Worm (Caenorhabditis elegans): ENCODE measurements around the gene uggt-1.

Gene uggt-1

DNA sequence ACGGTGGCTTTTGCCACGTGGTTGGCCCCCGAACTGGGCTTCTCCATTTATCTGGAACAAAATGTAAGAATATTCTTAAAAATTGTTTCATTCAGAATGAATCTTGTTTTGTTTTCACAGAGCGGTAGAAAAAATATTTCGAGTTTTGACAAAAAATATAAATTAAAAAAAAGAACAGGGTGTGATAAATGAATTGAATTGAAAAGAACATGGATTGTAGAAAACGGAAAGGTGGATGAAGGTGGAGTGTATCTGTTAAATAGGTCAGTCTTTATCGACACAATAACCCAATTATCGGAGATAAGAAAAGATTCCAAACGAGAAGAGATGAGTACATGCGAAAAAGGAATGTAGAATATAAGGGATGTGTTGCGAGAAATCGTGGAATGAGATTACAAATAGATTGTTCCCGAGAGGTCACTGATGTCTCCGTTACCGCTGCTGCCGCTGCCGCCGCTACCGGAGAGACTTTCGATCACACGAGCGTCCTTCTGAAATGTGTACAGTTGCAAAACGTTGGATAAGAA lies 37.0 kb upstream of the uggt-1 start, which contains the start of gene dpy-7:
TSS of gene dpy-7 (minus strand) at position 51 of the 527 bp plus-strand sequence.
- no peak for TF ChIP-seq aptf-2 (GFP tag; conservative IDR thresholded peaks at IDR 0.05)
- no peak for TF ChIP-seq atf-7 (tag; optimal IDR thresholded peaks at IDR 0.05)
- no peak for TF ChIP-seq F10E7.11 (tag; optimal IDR thresholded peaks at IDR 0.05)

DNA sequence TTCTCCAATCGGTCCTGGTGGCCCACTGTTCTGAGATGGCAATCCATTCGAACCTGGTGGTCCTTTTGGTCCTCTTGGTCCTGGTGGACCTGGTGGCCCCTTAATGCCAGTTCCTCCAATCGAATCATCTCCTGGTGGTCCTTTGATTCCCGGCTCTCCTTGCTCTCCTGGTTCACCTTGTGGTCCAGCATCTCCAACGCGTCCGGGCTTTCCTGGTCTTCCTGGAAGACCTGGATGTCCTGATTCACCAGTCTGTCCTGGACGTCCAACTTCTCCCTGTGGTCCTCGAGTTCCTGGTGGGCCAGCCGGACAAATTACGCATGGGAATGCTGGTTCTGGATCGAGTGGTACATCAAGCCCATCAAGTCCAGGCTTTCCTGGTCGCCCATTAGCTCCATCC lies 36.1 kb upstream of the uggt-1 start:
- TF ChIP-seq efl-1 (GFP tag; optimal IDR thresholded peaks at IDR 0.05) (no peak), hlh-26 (GFP tag; conservative IDR thresholded peaks at IDR 0.05) (no peak), egrh-3 (GFP tag; IDR thresholded peaks at IDR 0.05) (0 out of 2 replicates have a peak, but pooled peaks have one; percentile 2), zfh-2 (GFP tag; conservative IDR thresholded peaks at IDR 0.05) (peak; percentile 82), lin-54 (GFP tag; optimal IDR thresholded peaks at IDR 0.05) (no peak), nhr-90 (tag; optimal IDR thresholded peaks at IDR 0.05) (no peak)

ce11 chrX:7534454-7534853 lies 33.7 kb upstream of the uggt-1 start:
- TF ChIP-seq zfh-2 (GFP tag; conservative IDR thresholded peaks at IDR 0.05), result 0 out of 2 replicates have a peak, but pooled peaks have one; percentile 23
- no peak for TF ChIP-seq F55B11.4 (tag; optimal IDR thresholded peaks at IDR 0.05; ENCODE audit: borderline replicate concordance, insufficient read depth)
- TF ChIP-seq B0035.1 (tag; optimal IDR thresholded peaks at IDR 0.05), result no peak
- no peak for TF ChIP-seq sdz-38 (tag; optimal IDR thresholded peaks at IDR 0.05)
- no peak for TF ChIP-seq F37B4.10 (GFP tag; IDR thresholded peaks at IDR 0.05)
- no peak for TF ChIP-seq K12H6.12 (tag; optimal IDR thresholded peaks at IDR 0.05)
- no peak for TF ChIP-seq nfya-1 (tag; optimal IDR thresholded peaks at IDR 0.05; ENCODE audit: borderline replicate concordance, insufficient read depth)
- no peak for TF ChIP-seq ztf-22 (GFP tag; optimal IDR thresholded peaks at IDR 0.05)

- no peak for TF ChIP-seq F23B12.7 (tag; optimal IDR thresholded peaks at IDR 0.05; ENCODE audit: insufficient read depth)
- TF ChIP-seq ztf-18 (tag; optimal IDR thresholded peaks at IDR 0.05), result no peak
- no peak for TF ChIP-seq ceh-58 (GFP tag; IDR thresholded peaks at IDR 0.05)
- no peak for TF ChIP-seq T26A5.8 (tag; optimal IDR thresholded peaks at IDR 0.05)
- TF ChIP-seq egrh-3 (GFP tag; IDR thresholded peaks at IDR 0.05), result no peak
- no peak for TF ChIP-seq F37B4.10 (GFP tag; IDR thresholded peaks at IDR 0.05)
- TF ChIP-seq tbx-9 (tag; optimal IDR thresholded peaks at IDR 0.05; ENCODE audit: borderline replicate concordance), result no peak
- TF ChIP-seq Y95B8A.8 (GFP tag; IDR thresholded peaks at IDR 0.05), result no peak
- TF ChIP-seq dpff-1 (tag; optimal IDR thresholded peaks at IDR 0.05), result no peak
- TF ChIP-seq snpc-4 (GFP tag; optimal IDR thresholded peaks at IDR 0.05), result no peak
- no peak for TF ChIP-seq snpc-4 (tag; optimal IDR thresholded peaks at IDR 0.05)
- no peak for TF ChIP-seq nhr-179 (tag; optimal IDR thresholded peaks at IDR 0.05)
Measured at ce11 chrX:7532632-7533031, 31.9 kb upstream of the uggt-1 start, which contains the start of gene ceh-14. ceh-14 (minus strand) TSS chrX:7532732.

DNA sequence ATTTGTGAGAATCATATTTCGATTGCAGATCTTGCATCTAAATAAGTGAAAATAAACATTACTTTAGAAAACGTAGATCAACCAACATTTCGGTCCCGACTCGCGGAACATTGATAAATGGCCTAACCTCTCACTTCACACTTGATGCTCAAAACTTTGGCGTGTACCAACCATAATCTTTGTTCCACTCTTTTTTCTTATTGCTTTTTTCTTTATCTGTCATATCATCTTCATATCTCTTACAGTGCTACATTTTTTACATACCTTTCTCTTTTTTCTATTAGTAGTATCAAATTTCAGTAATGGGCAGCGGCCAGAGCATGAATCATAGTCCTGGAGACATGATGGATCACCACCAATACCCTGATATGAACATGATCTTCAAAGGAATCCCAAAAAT lies 24.5 kb upstream of the uggt-1 start, which contains the start of gene F46C8.3:
TSS of gene F46C8.3 (plus strand) at position 301 of the 400 bp plus-strand sequence.
- no peak for TF ChIP-seq ceh-100 (GFP tag; IDR thresholded peaks at IDR 0.05)
- TF ChIP-seq B0261.1 (tag; optimal IDR thresholded peaks at IDR 0.05), result no peak
- no peak for TF ChIP-seq pbrm-1 (GFP tag; IDR thresholded peaks at IDR 0.05)
- no peak for TF ChIP-seq Y53F4B.3 (GFP tag; IDR thresholded peaks at IDR 0.05)
- TF ChIP-seq Y95B8A.8 (GFP tag; IDR thresholded peaks at IDR 0.05), result no peak
- TF ChIP-seq ztf-25 (GFP tag; IDR thresholded peaks at IDR 0.05), result no peak
- TF ChIP-seq nhr-27 (tag; optimal IDR thresholded peaks at IDR 0.05), result no peak
- no peak for TF ChIP-seq ceh-40 (GFP tag; IDR thresholded peaks at IDR 0.05)
- TF ChIP-seq tbx-9 (tag; optimal IDR thresholded peaks at IDR 0.05; ENCODE audit: borderline replicate concordance), result no peak
- no peak for TF ChIP-seq efl-1 (GFP tag; optimal IDR thresholded peaks at IDR 0.05)
- TF ChIP-seq Y67H2A.10 (GFP tag; conservative IDR thresholded peaks at IDR 0.05), result no peak
- no peak for TF ChIP-seq ztf-6 (GFP tag; IDR thresholded peaks at IDR 0.05)
- no peak for TF ChIP-seq nfya-2 (GFP tag; IDR thresholded peaks at IDR 0.05)

Measured in whole organism, young adult.